Fruit fly (Drosophila melanogaster): ENCODE measurements around the gene aay.
A peak's percentile ranks its signal among the peaks of the same experiment; 100 is the strongest.

Gene aay

DNA sequence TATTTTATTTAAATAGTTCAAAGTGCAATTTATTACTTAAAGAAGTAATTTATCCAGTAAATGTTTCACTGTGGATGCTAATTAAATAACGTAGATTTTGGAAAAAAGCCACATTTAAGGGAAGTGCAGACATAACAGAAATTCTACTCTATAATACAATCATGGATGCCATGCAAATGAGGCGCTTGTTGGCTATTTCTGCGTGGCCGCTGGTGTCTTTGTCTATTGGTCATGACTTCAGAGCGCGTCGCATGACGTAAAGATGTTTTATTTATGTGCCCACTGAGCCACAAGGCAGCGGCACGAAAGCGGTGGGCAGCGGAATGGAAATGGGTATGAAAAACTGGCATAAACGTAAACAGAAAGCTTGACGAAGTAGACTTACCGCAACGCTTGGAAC is 2.8 kb downstream of the aay start (continued):
- TF ChIP-seq dmrt11E (tag; optimal IDR thresholded peaks at IDR 0.05): no peak
- TF ChIP-seq CG34376 (GFP tag; optimal IDR thresholded peaks at IDR 0.05): no peak
- no peak for TF ChIP-seq kah (GFP tag; optimal IDR thresholded peaks at IDR 0.05)
- no peak for TF ChIP-seq br (optimal IDR thresholded peaks at IDR 0.05)
- no peak for TF ChIP-seq CG16815 (GFP tag; optimal IDR thresholded peaks at IDR 0.05)
- TF ChIP-seq CG17359 (tag; optimal IDR thresholded peaks at IDR 0.05): peak; percentile 35
- no peak for TF ChIP-seq TFAM (GFP tag; optimal IDR thresholded peaks at IDR 0.05)
- TF ChIP-seq CG43689 (GFP tag; IDR thresholded peaks at IDR 0.05): no peak
- TF ChIP-seq CG11085 (GFP tag; IDR thresholded peaks at IDR 0.05): no peak
- no peak for TF ChIP-seq Aef1 (GFP tag; IDR thresholded peaks at IDR 0.05)
- peak; percentile 31 for TF ChIP-seq CG7839 (tag; optimal IDR thresholded peaks at IDR 0.05)
- TF ChIP-seq Atf3 (GFP tag; optimal IDR thresholded peaks at IDR 0.05): no peak
- no peak for TF ChIP-seq CG3726 (GFP tag; IDR thresholded peaks at IDR 0.05)
- no peak for TF ChIP-seq CG10366 (GFP tag; IDR thresholded peaks at IDR 0.05)
- TF ChIP-seq CG2129 (GFP tag; IDR thresholded peaks at IDR 0.05; ENCODE audit: partially characterized antibody): no peak
- TF ChIP-seq ranshi (GFP tag; IDR thresholded peaks at IDR 0.05): no peak
- TF ChIP-seq CG12299 (tag; optimal IDR thresholded peaks at IDR 0.05): no peak
- no peak for TF ChIP-seq CG6765 (GFP tag; optimal IDR thresholded peaks at IDR 0.05)
- no peak for TF ChIP-seq CG6683 (GFP tag; optimal IDR thresholded peaks at IDR 0.05)
- TF ChIP-seq CG15011 (GFP tag; optimal IDR thresholded peaks at IDR 0.05): no peak
- TF ChIP-seq CG12744 (GFP tag; optimal IDR thresholded peaks at IDR 0.05): no peak
- no peak for TF ChIP-seq CG4424 (GFP tag; optimal IDR thresholded peaks at IDR 0.05)
- peak; percentile 14; the same call in 1 of the 2 replicates for TF ChIP-seq Xrp1 (GFP tag; IDR thresholded peaks at IDR 0.05)
- TF ChIP-seq CG1792 (GFP tag; optimal IDR thresholded peaks at IDR 0.05): no peak
- TF ChIP-seq CG12769 (tag; optimal IDR thresholded peaks at IDR 0.05): no peak
- peak; percentile 20 for TF ChIP-seq CG17385 (GFP tag; optimal IDR thresholded peaks at IDR 0.05)
- no peak for TF ChIP-seq CG31365 (tag; optimal IDR thresholded peaks at IDR 0.05)
- TF ChIP-seq HLHmδ (GFP tag; optimal IDR thresholded peaks at IDR 0.05): no peak
- TF ChIP-seq stwl (tag; optimal IDR thresholded peaks at IDR 0.05): peak; percentile 37
- TF ChIP-seq E2f1 (GFP tag; IDR thresholded peaks at IDR 0.05): no peak
- TF ChIP-seq CG17829 (tag; optimal IDR thresholded peaks at IDR 0.05): no peak
- peak; percentile 16 for TF ChIP-seq phol (tag; optimal IDR thresholded peaks at IDR 0.05)
- TF ChIP-seq Kr (GFP tag; optimal IDR thresholded peaks at IDR 0.05): no peak
- no peak for TF ChIP-seq btn (GFP tag; optimal IDR thresholded peaks at IDR 0.05)
- TF ChIP-seq stc (GFP tag; IDR thresholded peaks at IDR 0.05): peak; percentile 17; the same call in 1 of the 2 replicates
- TF ChIP-seq hb (GFP tag; IDR thresholded peaks at IDR 0.05; ENCODE audit: partially characterized antibody): no peak
- TF ChIP-seq CG15696 (tag; optimal IDR thresholded peaks at IDR 0.05): no peak
- TF ChIP-seq CG12659 (GFP tag; optimal IDR thresholded peaks at IDR 0.05): no peak
- TF ChIP-seq CG4707 (GFP tag; optimal IDR thresholded peaks at IDR 0.05): no peak
- TF ChIP-seq Ssrp (tag; optimal IDR thresholded peaks at IDR 0.05): peak; percentile 28
- peak; percentile 19; the same call in 1 of the 3 replicates for TF ChIP-seq sr (GFP tag; IDR thresholded peaks at IDR 0.05)
- TF ChIP-seq slou (GFP tag; optimal IDR thresholded peaks at IDR 0.05): no peak
- TF ChIP-seq crc (GFP tag; optimal IDR thresholded peaks at IDR 0.05): no peak
- TF ChIP-seq CG10267 (tag; optimal IDR thresholded peaks at IDR 0.05): no peak
- no peak for TF ChIP-seq CG13123 (GFP tag; optimal IDR thresholded peaks at IDR 0.05)
- peak; percentile 82 for TF ChIP-seq CG11696 (GFP tag; IDR thresholded peaks at IDR 0.05)
- no peak for TF ChIP-seq sug (tag; optimal IDR thresholded peaks at IDR 0.05)
- TF ChIP-seq Hand (GFP tag; optimal IDR thresholded peaks at IDR 0.05): no peak
- no peak for TF ChIP-seq CG8924 (tag; optimal IDR thresholded peaks at IDR 0.05)
- TF ChIP-seq CG15601 (tag; optimal IDR thresholded peaks at IDR 0.05): peak; percentile 10
- no peak for TF ChIP-seq cad (GFP tag; optimal IDR thresholded peaks at IDR 0.05)
- no peak for TF ChIP-seq CG15269 (tag; optimal IDR thresholded peaks at IDR 0.05)

Measured in whole organism, embryonic.